Worm (Caenorhabditis elegans) whole organism, L4 larva: ENCODE results near the gene F45E1.5.

Source experiments
- D1046.2 ChIP-seq: fragments of 200-800 bp; sonication (Bioruptor generic); IDR thresholded peaks from 2 replicates; pipeline ENCODE4 v1.3.6; 2022; ENCODE audit warnings: missing genetic modification characterization, missing compliant biosample characterization
- F26F4.8 ChIP-seq: fragments of 200-800 bp; sonication (Bioruptor generic); conservative IDR thresholded peaks from 2 replicates; pipeline ENCODE4 v1.3.6; 2022; ENCODE audit warnings: missing genetic modification characterization, missing compliant biosample characterization
- F37D6.2 ChIP-seq: sonication (generic microtip); optimal IDR thresholded peaks from 2 replicates; lab custom pipeline; 2016; ENCODE audit warnings: mild to moderate bottlenecking, missing genetic modification characterization, missing compliant biosample characterization
- F44E2.7 ChIP-seq: fragments of 200-800 bp; sonication (Bioruptor generic); IDR thresholded peaks from 2 replicates; pipeline ENCODE4 v2.1.2; 2022; ENCODE audit warnings: missing genetic modification characterization, missing compliant biosample characterization
- T20F7.1 ChIP-seq: fragments of 200-800 bp; sonication (Bioruptor generic); optimal IDR thresholded peaks from 2 replicates; lab custom pipeline; 2018; ENCODE audit warnings: mild to moderate bottlenecking, missing genetic modification characterization, missing compliant biosample characterization
- T26A8.4 ChIP-seq: fragments of 200-800 bp; sonication (Bioruptor generic); IDR thresholded peaks from 2 replicates; pipeline ENCODE4 v1.3.6; 2022; ENCODE audit warnings: missing genetic modification characterization, missing compliant biosample characterization
- Y48G9A.11 ChIP-seq: fragments of 200-800 bp; sonication (Bioruptor generic); IDR thresholded peaks from 2 replicates; pipeline ENCODE4 v1.3.6; 2022; ENCODE audit warnings: missing genetic modification reagents, missing genetic modification characterization, missing compliant biosample characterization
- ceh-20 ChIP-seq: fragments of 200-800 bp; sonication (Bioruptor generic); IDR thresholded peaks from 2 replicates; pipeline ENCODE4 v1.3.6; 2022; ENCODE audit warnings: missing genetic modification reagents, missing genetic modification characterization, missing compliant biosample characterization
- ceh-44 ChIP-seq: fragments of 200-800 bp; sonication (Bioruptor generic); IDR thresholded peaks from 2 replicates; pipeline ENCODE4 v1.3.6; 2022; ENCODE audit warnings: missing genetic modification reagents, missing genetic modification characterization, missing compliant biosample characterization
- ctbp-1 ChIP-seq: fragments of 200-800 bp; sonication (Bioruptor generic); IDR thresholded peaks from 2 replicates; pipeline ENCODE4 v1.3.6; 2022; ENCODE audit warnings: missing genetic modification reagents, missing genetic modification characterization, missing compliant biosample characterization
- daf-16 ChIP-seq, 3 experiments: sonication (generic microtip); optimal IDR thresholded peaks; 2 replicates each; lab custom pipeline; 2016 to 2017; ENCODE audit warnings: missing genetic modification characterization in 3 of 3, missing genetic modification reagents in 3 of 3, mild to moderate bottlenecking in 2 of 3, missing compliant biosample characterization in 2 of 3, missing biosample characterization in 1 of 3, moderate library complexity in 1 of 3
- dmd-6 ChIP-seq: fragments of 200-800 bp; sonication (Bioruptor generic); IDR thresholded peaks from 2 replicates; pipeline ENCODE4 v1.3.6; 2022; ENCODE audit warnings: missing genetic modification reagents, missing genetic modification characterization, missing compliant biosample characterization
- dmd-8 ChIP-seq: fragments of 200-800 bp; sonication (Bioruptor generic); IDR thresholded peaks from 2 replicates; pipeline ENCODE4 v1.3.6; 2022; ENCODE audit warnings: missing genetic modification characterization, missing compliant biosample characterization
- dpl-1 ChIP-seq: fragments of 150-350 bp; optimal IDR thresholded peaks from 2 replicates; lab custom pipeline; 2014; ENCODE audit warnings: missing biosample characterization, missing genetic modification reagents, missing genetic modification characterization
- duxl-1 ChIP-seq: sonication (generic microtip); optimal IDR thresholded peaks from 2 replicates; lab custom pipeline; 2016; ENCODE audit warnings: mild to moderate bottlenecking, missing genetic modification characterization, moderate library complexity, missing compliant biosample characterization; ENCODE audit not compliant: poor library complexity
- dve-1 ChIP-seq: sonication (generic microtip); optimal IDR thresholded peaks from 2 replicates; lab custom pipeline; 2017; ENCODE audit warnings: antibody characterized with exemption, mild to moderate bottlenecking, missing genetic modification characterization, missing compliant biosample characterization; ENCODE audit not compliant: insufficient read depth
- egl-43 ChIP-seq: fragments of 200-800 bp; sonication (Bioruptor generic); IDR thresholded peaks from 2 replicates; pipeline ENCODE4 v1.3.6; 2022; ENCODE audit warnings: missing genetic modification reagents, missing genetic modification characterization, missing compliant biosample characterization
- fkh-10 ChIP-seq: fragments of 150-350 bp; optimal IDR thresholded peaks from 2 replicates; lab custom pipeline; 2014; ENCODE audit warnings: missing biosample characterization, missing genetic modification reagents, missing genetic modification characterization
- hif-1 ChIP-seq, 2 experiments: sonication (generic microtip); optimal IDR thresholded peaks; 2 replicates each; lab custom pipeline; 2016 to 2017; ENCODE audit warnings: missing compliant biosample characterization in 2 of 2, missing genetic modification characterization in 2 of 2, missing genetic modification reagents in 2 of 2, missing genotype in 2 of 2, mild to moderate bottlenecking in 1 of 2
- hlh-30 ChIP-seq: sonication (generic microtip); optimal IDR thresholded peaks from 2 replicates; lab custom pipeline; 2017; ENCODE audit warnings: antibody characterized with exemption, mild to moderate bottlenecking, missing genetic modification characterization, missing compliant biosample characterization; ENCODE audit not compliant: insufficient read depth
- jun-1 ChIP-seq: fragments of 150-350 bp; optimal IDR thresholded peaks from 2 replicates; lab custom pipeline; 2014; ENCODE audit warnings: missing biosample characterization, missing genetic modification reagents, missing genetic modification characterization
- lim-7 ChIP-seq: fragments of 200-800 bp; sonication (Bioruptor generic); IDR thresholded peaks from 2 replicates; pipeline ENCODE4 v1.3.6; 2022; ENCODE audit warnings: missing genetic modification characterization, missing compliant biosample characterization
- lin-1 ChIP-seq: fragments of 200-800 bp; sonication (Bioruptor generic); IDR thresholded peaks from 2 replicates; pipeline ENCODE4 v1.3.6; 2022; ENCODE audit warnings: missing genetic modification reagents, missing genetic modification characterization, missing compliant biosample characterization
- lin-29 ChIP-seq: fragments of 200-800 bp; sonication (Bioruptor generic); IDR thresholded peaks from 2 replicates; pipeline ENCODE4 v1.3.6; 2022; ENCODE audit warnings: missing genetic modification reagents, missing genetic modification characterization, missing compliant biosample characterization
- lin-38 ChIP-seq: fragments of 200-800 bp; sonication (Bioruptor generic); IDR thresholded peaks from 2 replicates; pipeline ENCODE4 v1.3.6; 2022; ENCODE audit warnings: missing genetic modification reagents, missing genetic modification characterization, missing compliant biosample characterization
- lsy-2 ChIP-seq, 2 experiments: fragments of 150-350 bp in 1 of 2; sonication (generic microtip) in 1 of 2; optimal IDR thresholded peaks; 2 replicates each; lab custom pipeline; 2014 to 2017; ENCODE audit warnings: missing biosample characterization in 2 of 2, missing genetic modification characterization in 2 of 2
- madf-5 ChIP-seq, 2 experiments: fragments of 200-800 bp; sonication (Bioruptor generic); IDR thresholded peaks; 2 replicates each; pipeline ENCODE4 v1.3.6; 2022; ENCODE audit warnings: missing compliant biosample characterization in 2 of 2, missing genetic modification characterization in 2 of 2
- mdl-1 ChIP-seq, 2 experiments: fragments of 150-350 bp in 1 of 2; sonication (generic microtip) in 1 of 2; optimal IDR thresholded peaks; 2 replicates each; lab custom pipeline; 2014 to 2017; ENCODE audit warnings: missing biosample characterization in 2 of 2, missing genetic modification characterization in 2 of 2
- mep-1 ChIP-seq: fragments of 150-350 bp; sonication (generic microtip); optimal IDR thresholded peaks from 3 replicates; lab custom pipeline; 2014; ENCODE audit warnings: missing biosample characterization, missing genetic modification characterization
- mxl-3 ChIP-seq: fragments of 200-800 bp; sonication (Bioruptor generic); optimal IDR thresholded peaks from 2 replicates; lab custom pipeline; 2018; ENCODE audit warnings: mild to moderate bottlenecking, missing genetic modification characterization, missing compliant biosample characterization
- nhr-102 ChIP-seq: sonication (generic microtip); optimal IDR thresholded peaks from 2 replicates; lab custom pipeline; 2016; ENCODE audit warnings: mild to moderate bottlenecking, missing genetic modification characterization, moderate library complexity, missing compliant biosample characterization
- nhr-11 ChIP-seq: fragments of 150-350 bp; optimal IDR thresholded peaks from 2 replicates; lab custom pipeline; 2014; ENCODE audit warnings: missing biosample characterization, missing genetic modification characterization
- nhr-25 ChIP-seq: sonication (generic microtip); optimal IDR thresholded peaks from 2 replicates; lab custom pipeline; 2017; ENCODE audit warnings: missing genetic modification characterization, mild to moderate bottlenecking, missing compliant biosample characterization, antibody characterized with exemption, moderate library complexity, borderline replicate concordance; ENCODE audit not compliant: insufficient read depth
- nhr-41 ChIP-seq: fragments of 200-800 bp; sonication (Bioruptor generic); IDR thresholded peaks from 2 replicates; pipeline ENCODE4 v1.3.6; 2022; ENCODE audit warnings: missing genetic modification reagents, missing genetic modification characterization, missing compliant biosample characterization
- nhr-42 ChIP-seq: fragments of 200-800 bp; sonication (Bioruptor generic); IDR thresholded peaks from 2 replicates; pipeline ENCODE4 v1.3.6; 2022; ENCODE audit warnings: missing genetic modification characterization, missing compliant biosample characterization
- nhr-48 ChIP-seq: sonication (generic microtip); optimal IDR thresholded peaks from 2 replicates; lab custom pipeline; 2016; ENCODE audit warnings: mild to moderate bottlenecking, missing genetic modification characterization, missing compliant biosample characterization
- nhr-77 ChIP-seq: fragments of 150-350 bp; optimal IDR thresholded peaks from 2 replicates; lab custom pipeline; 2014; ENCODE audit warnings: missing biosample characterization, missing genetic modification characterization
- php-3 ChIP-seq: fragments of 200-800 bp; sonication (Bioruptor generic); IDR thresholded peaks from 2 replicates; pipeline ENCODE4 v1.3.6; 2022; ENCODE audit warnings: missing genetic modification reagents, missing genetic modification characterization, missing compliant biosample characterization
- rbr-2 ChIP-seq: sonication (generic microtip); optimal IDR thresholded peaks from 2 replicates; lab custom pipeline; 2016; ENCODE audit warnings: missing genotype, missing genetic modification characterization, missing compliant biosample characterization
- saeg-2 ChIP-seq: fragments of 200-800 bp; sonication (Bioruptor generic); IDR thresholded peaks from 2 replicates; pipeline ENCODE4 v1.3.6; 2022; ENCODE audit warnings: missing genetic modification reagents, missing genetic modification characterization, missing compliant biosample characterization
- set-16 ChIP-seq: fragments of 200-800 bp; sonication (Bioruptor generic); IDR thresholded peaks from 2 replicates; pipeline ENCODE4 v1.3.6; 2022; ENCODE audit warnings: missing genetic modification reagents, missing genetic modification characterization, missing compliant biosample characterization
- snpc-4 ChIP-seq: fragments of 150-350 bp; optimal IDR thresholded peaks from 2 replicates; lab custom pipeline; 2014; ENCODE audit warnings: missing biosample characterization, missing genetic modification characterization
- tra-1 ChIP-seq: fragments of 200-800 bp; sonication (Bioruptor generic); IDR thresholded peaks from 2 replicates; pipeline ENCODE4 v1.3.6; 2022; ENCODE audit warnings: missing genetic modification reagents, missing genetic modification characterization, missing compliant biosample characterization
- vab-7 ChIP-seq: fragments of 200-800 bp; sonication (Bioruptor generic); IDR thresholded peaks from 2 replicates; pipeline ENCODE4 v1.3.6; 2022; ENCODE audit warnings: missing genetic modification reagents, missing genetic modification characterization, missing compliant biosample characterization
- zfp-3 ChIP-seq: fragments of 200-800 bp; sonication (Bioruptor generic); conservative IDR thresholded peaks from 2 replicates; pipeline ENCODE4 v1.3.6; 2022; ENCODE audit warnings: missing genetic modification reagents, missing genetic modification characterization, missing compliant biosample characterization
- zip-11 ChIP-seq: fragments of 200-800 bp; sonication (Bioruptor generic); IDR thresholded peaks from 2 replicates; pipeline ENCODE4 v1.3.6; 2022; ENCODE audit warnings: missing genetic modification characterization, missing compliant biosample characterization

F45E1.5 gene

DNA sequence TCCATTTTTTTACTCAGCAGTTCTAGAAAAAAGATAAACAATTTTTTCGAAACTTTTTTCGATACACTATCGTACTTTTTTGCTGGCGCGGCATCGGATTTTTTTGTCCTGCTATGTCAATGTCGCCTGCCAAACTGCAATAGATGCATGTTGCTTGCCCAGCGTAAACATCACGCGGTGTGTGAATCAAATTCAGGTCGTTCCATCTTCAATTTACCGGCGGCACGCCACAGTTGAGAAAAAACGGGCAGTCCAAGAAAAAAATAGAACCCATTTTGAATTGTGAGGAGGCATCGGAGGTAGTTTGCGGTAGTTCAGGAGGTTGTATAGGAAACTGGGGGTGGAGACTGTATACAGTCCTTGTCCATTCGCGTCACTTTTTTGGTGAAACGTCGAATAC is 41.9 kb downstream of the F45E1.5 start (continued):
- TF ChIP-seq egl-43 (GFP tag; lab: Robert Waterston, UW) = peak; percentile 42; the same call in 1 of the 2 replicates

DNA sequence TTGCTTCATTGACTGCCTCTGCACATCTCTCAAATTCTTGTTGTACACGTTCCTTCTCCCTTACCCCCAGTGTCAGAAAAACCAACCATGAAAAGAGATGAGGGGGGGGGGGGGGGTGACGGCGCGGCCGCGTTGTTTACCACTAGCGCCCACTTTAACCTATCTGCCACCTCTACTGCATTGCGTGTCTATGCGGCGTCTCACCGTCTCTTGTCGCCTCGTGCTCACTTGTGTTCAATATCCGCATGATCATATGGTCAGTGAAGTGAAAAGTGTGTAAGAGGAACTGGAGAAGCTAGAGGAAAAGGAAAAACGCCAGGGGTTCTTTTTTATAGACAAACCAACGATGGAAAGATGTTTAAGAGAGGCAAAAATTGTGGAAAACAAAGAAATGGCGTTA is 43.2 kb downstream of the F45E1.5 start:
- TF ChIP-seq php-3 (GFP tag; lab: Robert Waterston, UW) (peak; percentile 61; the same call in 1 of the 2 replicates), mdl-1 (tag; optimal IDR thresholded peaks at IDR 0.05; lab: Kevin White, UChicago) (peak; percentile 88 to 98), vab-7 (GFP tag; lab: Robert Waterston, UW) (peak; percentile 46; the same call in 1 of the 2 replicates), ceh-20 (GFP tag; lab: Robert Waterston, UW) (peak; percentile 88), F37D6.2 (tag; lab: Kevin White, UChicago) (peak; percentile 57), hlh-30 (peak; percentile 99), lim-7 (0 out of 2 replicates have a peak, but pooled peaks have one; percentile 12), F26F4.8 (GFP tag; lab: Robert Waterston, UW) (no peak), lin-1 (GFP tag; lab: Robert Waterston, UW) (peak; percentile 80; the same call in 1 of the 2 replicates), D1046.2 (GFP tag; lab: Robert Waterston, UW) (no peak), daf-16 (GFP tag; optimal IDR thresholded peaks at IDR 0.05; lab: Kevin White, UChicago) (peak in 1 of 2 experiments; percentile 59), daf-16 (tag; optimal IDR thresholded peaks at IDR 0.05; lab: Kevin White, UChicago) (peak; percentile 90), jun-1 (no peak), nhr-48 (tag; lab: Kevin White, UChicago) (peak; percentile 72), zfp-3 (GFP tag; lab: Robert Waterston, UW) (0 out of 2 replicates have a peak, but pooled peaks have one; percentile 51), madf-5 (GFP tag; IDR thresholded peaks at IDR 0.05; lab: Robert Waterston, UW) (0 out of 4 replicates have a peak, but pooled peaks of 1 of the 2 experiments have one; percentile 34), nhr-77 (peak; percentile 75), set-16 (GFP tag; lab: Robert Waterston, UW) (peak; percentile 81), T20F7.1 (GFP tag; lab: Kevin White, UChicago) (peak; percentile 75), nhr-102 (peak; percentile 24), dmd-6 (GFP tag; lab: Robert Waterston, UW) (peak; percentile 89), nhr-41 (peak; percentile 49; the same call in 1 of the 2 replicates), dpl-1 (peak; percentile 11), nhr-11 (tag; lab: Kevin White, UChicago) (peak; percentile 88), lin-29 (GFP tag; lab: Robert Waterston, UW) (peak; percentile 65; the same call in 1 of the 2 replicates), fkh-10 (peak; percentile 93), saeg-2 (GFP tag; lab: Robert Waterston, UW) (0 out of 2 replicates have a peak, but pooled peaks have one; percentile 60), lsy-2 (tag; optimal IDR thresholded peaks at IDR 0.05; lab: Kevin White, UChicago) (peak; percentile 73 to 81), zip-11 (GFP tag; lab: Robert Waterston, UW) (no peak), dmd-8 (peak; percentile 62; the same call in 1 of the 2 replicates), duxl-1 (tag; lab: Kevin White, UChicago) (no peak), mep-1 (tag; lab: Kevin White, UChicago) (peak; percentile 93), nhr-25 (tag; lab: Kevin White, UChicago) (peak; percentile 62), egl-43 (GFP tag; lab: Robert Waterston, UW) (peak; percentile 93), ceh-44 (GFP tag; lab: Robert Waterston, UW) (no peak), ctbp-1 (peak; percentile 59; the same call in 1 of the 2 replicates), lin-38 (GFP tag; lab: Robert Waterston, UW) (no peak), T26A8.4 (GFP tag; lab: Robert Waterston, UW) (peak; percentile 79), dve-1 (tag; lab: Kevin White, UChicago) (peak; percentile 91), Y48G9A.11 (0 out of 2 replicates have a peak, but pooled peaks have one; percentile 23), F44E2.7 (no peak), snpc-4 (tag; lab: Kevin White, UChicago) (no peak), mxl-3 (GFP tag; lab: Kevin White, UChicago) (peak; percentile 96), nhr-42 (GFP tag; lab: Robert Waterston, UW) (peak; percentile 77; the same call in 1 of the 2 replicates), rbr-2 (peak; percentile 88), hif-1 (tag; optimal IDR thresholded peaks at IDR 0.05; lab: Kevin White, UChicago) (peak in 1 of 2 experiments; percentile 92), tra-1 (peak; percentile 88)
